Worm (Caenorhabditis elegans) whole organism, late embryonic: ENCODE data around the gene M01F1.4.

ENCODE experiments used
- F13H6.1 ChIP-seq: sonication (generic microtip); optimal IDR thresholded peaks from 2 replicates; lab custom pipeline; 2016; ENCODE audit warnings: missing genetic modification characterization, missing compliant biosample characterization
- T23F11.4 ChIP-seq: fragments of 200-800 bp; sonication (Bioruptor generic); optimal IDR thresholded peaks from 2 replicates; lab custom pipeline; 2018; ENCODE audit warnings: mild to moderate bottlenecking, missing genetic modification characterization, missing compliant biosample characterization
- ceh-14 ChIP-seq: sonication (generic microtip); optimal IDR thresholded peaks from 2 replicates; lab custom pipeline; 2016; ENCODE audit warnings: missing genotype, missing genetic modification characterization, missing compliant biosample characterization
- ceh-18 ChIP-seq: sonication (generic microtip); optimal IDR thresholded peaks from 2 replicates; lab custom pipeline; 2016; ENCODE audit warnings: missing genetic modification characterization, missing compliant biosample characterization
- ceh-19 ChIP-seq: fragments of 200-800 bp; sonication (Bioruptor generic); optimal IDR thresholded peaks from 2 replicates; lab custom pipeline; 2018; ENCODE audit warnings: mild to moderate bottlenecking, missing genetic modification characterization, missing compliant biosample characterization
- ceh-34 ChIP-seq: sonication (generic microtip); optimal IDR thresholded peaks from 2 replicates; lab custom pipeline; 2016; ENCODE audit warnings: mild to moderate bottlenecking, missing genetic modification characterization, missing compliant biosample characterization
- ceh-9 ChIP-seq: sonication (generic microtip); optimal IDR thresholded peaks from 2 replicates; lab custom pipeline; 2016; ENCODE audit warnings: mild to moderate bottlenecking, missing genetic modification characterization, inconsistent platforms, missing compliant biosample characterization
- dmd-4 ChIP-seq: sonication (generic microtip); optimal IDR thresholded peaks from 2 replicates; lab custom pipeline; 2016; ENCODE audit warnings: borderline replicate concordance, missing genetic modification characterization, missing compliant biosample characterization
- elt-4 ChIP-seq: sonication (generic microtip); optimal IDR thresholded peaks from 2 replicates; lab custom pipeline; 2016; ENCODE audit warnings: missing genetic modification characterization, missing compliant biosample characterization
- ets-4 ChIP-seq: sonication (generic microtip); optimal IDR thresholded peaks from 2 replicates; lab custom pipeline; 2016; ENCODE audit warnings: missing genetic modification characterization, missing compliant biosample characterization
- eyg-1 ChIP-seq: sonication (generic microtip); optimal IDR thresholded peaks from 2 replicates; lab custom pipeline; 2016; ENCODE audit warnings: missing genotype, missing genetic modification characterization, missing compliant biosample characterization
- fkh-10 ChIP-seq: fragments of 150-350 bp; optimal IDR thresholded peaks from 2 replicates; lab custom pipeline; 2014; ENCODE audit warnings: missing biosample characterization, missing genetic modification reagents, missing genetic modification characterization
- fkh-6 ChIP-seq: sonication (generic microtip); optimal IDR thresholded peaks from 2 replicates; lab custom pipeline; 2016; ENCODE audit warnings: missing genetic modification characterization, missing compliant biosample characterization
- gmeb-2 ChIP-seq: sonication (generic microtip); optimal IDR thresholded peaks from 2 replicates; lab custom pipeline; 2016; ENCODE audit warnings: missing genetic modification characterization, inconsistent platforms, missing compliant biosample characterization
- hlh-30 ChIP-seq: sonication (generic microtip); optimal IDR thresholded peaks from 2 replicates; lab custom pipeline; 2017; ENCODE audit warnings: antibody characterized with exemption, missing genetic modification characterization, missing compliant biosample characterization; ENCODE audit not compliant: insufficient read depth
- hlh-6 ChIP-seq: sonication (generic microtip); optimal IDR thresholded peaks from 2 replicates; lab custom pipeline; 2016; ENCODE audit warnings: missing genotype, missing genetic modification characterization, missing compliant biosample characterization
- madf-2 ChIP-seq: sonication (generic microtip); optimal IDR thresholded peaks from 2 replicates; lab custom pipeline; 2017; ENCODE audit warnings: missing genetic modification characterization, missing compliant biosample characterization
- mec-3 ChIP-seq: sonication (generic microtip); optimal IDR thresholded peaks from 2 replicates; lab custom pipeline; 2016; ENCODE audit warnings: borderline replicate concordance, missing genetic modification characterization, missing compliant biosample characterization
- nfya-1 ChIP-seq: sonication (generic microtip); optimal IDR thresholded peaks from 2 replicates; lab custom pipeline; 2017; ENCODE audit warnings: missing genetic modification characterization, mild to moderate bottlenecking, missing compliant biosample characterization, antibody characterized with exemption, moderate library complexity
- nhr-11 ChIP-seq: fragments of 150-350 bp; optimal IDR thresholded peaks from 2 replicates; lab custom pipeline; 2014; ENCODE audit warnings: missing biosample characterization, missing genetic modification characterization
- nhr-232 ChIP-seq: sonication (generic microtip); optimal IDR thresholded peaks from 2 replicates; lab custom pipeline; 2016; ENCODE audit warnings: missing genetic modification characterization, missing compliant biosample characterization
- odd-2 ChIP-seq: sonication (generic microtip); optimal IDR thresholded peaks from 2 replicates; lab custom pipeline; 2017; ENCODE audit warnings: antibody characterized with exemption, mild to moderate bottlenecking, missing genetic modification characterization, missing compliant biosample characterization
- pat-9 ChIP-seq: fragments of 200-800 bp; sonication (Bioruptor generic); optimal IDR thresholded peaks from 2 replicates; lab custom pipeline; 2018; ENCODE audit warnings: mild to moderate bottlenecking, missing genetic modification characterization, moderate library complexity, missing compliant biosample characterization
- pha-2 ChIP-seq: sonication (generic microtip); optimal IDR thresholded peaks from 2 replicates; lab custom pipeline; 2017; ENCODE audit warnings: mild to moderate bottlenecking, missing genetic modification characterization, missing compliant biosample characterization
- pqm-1 ChIP-seq: sonication (generic microtip); optimal IDR thresholded peaks from 2 replicates; lab custom pipeline; 2016; ENCODE audit warnings: missing genetic modification characterization, missing compliant biosample characterization
- rnt-1 ChIP-seq: sonication (generic microtip); optimal IDR thresholded peaks from 2 replicates; lab custom pipeline; 2016; ENCODE audit warnings: missing genetic modification characterization, missing compliant biosample characterization
- sdc-2 ChIP-seq: sonication (generic microtip); optimal IDR thresholded peaks from 2 replicates; lab custom pipeline; 2016; ENCODE audit warnings: missing genotype, missing genetic modification characterization, missing compliant biosample characterization
- sox-4 ChIP-seq: sonication (generic microtip); optimal IDR thresholded peaks from 2 replicates; lab custom pipeline; 2017; ENCODE audit warnings: mild to moderate bottlenecking, missing genetic modification characterization, inconsistent platforms, missing compliant biosample characterization
- syd-9 ChIP-seq: sonication (generic microtip); optimal IDR thresholded peaks from 2 replicates; lab custom pipeline; 2016; ENCODE audit warnings: mild to moderate bottlenecking, missing genetic modification characterization, moderate library complexity, missing compliant biosample characterization
- tbx-7 ChIP-seq: sonication (generic microtip); optimal IDR thresholded peaks from 2 replicates; lab custom pipeline; 2016; ENCODE audit warnings: missing genotype, missing genetic modification characterization, missing compliant biosample characterization
- unc-3 ChIP-seq, 2 experiments: fragments of 200-800 bp in 1 of 2; sonication (Bioruptor generic) in 1 of 2; sonication (generic microtip) in 1 of 2; conservative IDR thresholded peaks in 1 of 2; optimal IDR thresholded peaks in 1 of 2; 2 replicates each; pipeline versions ENCODE4 v1.3.6 to Lab custom; 2016 to 2022; ENCODE audit warnings: missing compliant biosample characterization in 2 of 2, missing genetic modification characterization in 2 of 2, missing genetic modification reagents in 1 of 2
- unc-55 ChIP-seq: sonication (generic microtip); optimal IDR thresholded peaks from 2 replicates; lab custom pipeline; 2017; ENCODE audit warnings: missing biosample characterization, missing genetic modification reagents, missing genetic modification characterization

Gene M01F1.4

DNA sequence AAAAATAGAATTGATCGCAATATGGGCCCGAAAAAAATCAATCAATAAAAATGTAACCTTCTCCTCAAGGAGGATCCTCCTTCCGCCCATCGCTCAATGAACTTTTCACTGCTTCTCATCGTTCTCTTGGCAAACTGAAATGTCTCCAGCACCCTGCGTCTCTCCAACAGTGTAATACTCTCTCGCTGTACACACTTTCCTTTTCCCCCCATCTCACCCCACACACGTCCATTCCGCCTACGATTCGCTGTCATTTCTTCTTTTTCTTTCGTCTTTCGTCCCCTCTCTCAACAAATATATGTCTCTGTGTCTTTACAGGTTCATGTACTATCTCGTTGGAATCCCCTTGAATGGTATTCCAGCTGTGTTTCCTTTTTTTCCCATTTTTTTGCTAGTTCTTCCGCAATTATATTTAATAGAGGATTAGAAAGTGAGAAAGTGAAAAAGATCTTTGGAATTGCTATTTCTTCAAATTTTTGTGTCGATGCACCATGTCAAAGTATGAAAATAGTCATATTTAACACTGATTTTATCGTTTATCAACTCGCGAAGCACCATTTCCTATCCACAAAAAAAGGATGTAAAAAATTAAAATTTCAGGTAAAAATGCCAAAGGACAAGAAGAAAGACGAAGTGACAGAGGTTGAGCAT, 38.3 kb downstream of the M01F1.4 start, which contains the start of gene rsu-1 (continued):
- TF ChIP-seq fkh-6, result no peak

ce11 chrIII:3470973-3471372, 38.9 kb downstream of the M01F1.4 start:
- TF ChIP-seq unc-3 (GFP tag; conservative IDR thresholded peaks at IDR 0.05; lab: Robert Waterston, UW), result no peak
- no peak for TF ChIP-seq unc-3 (tag; optimal IDR thresholded peaks at IDR 0.05; lab: Kevin White, UChicago)
- TF ChIP-seq nfya-1, result no peak
- TF ChIP-seq eyg-1 (tag; lab: Kevin White, UChicago), result no peak
- TF ChIP-seq dmd-4 (tag; lab: Kevin White, UChicago), result no peak
- TF ChIP-seq, all 69 proteins: peak for 0

DNA sequence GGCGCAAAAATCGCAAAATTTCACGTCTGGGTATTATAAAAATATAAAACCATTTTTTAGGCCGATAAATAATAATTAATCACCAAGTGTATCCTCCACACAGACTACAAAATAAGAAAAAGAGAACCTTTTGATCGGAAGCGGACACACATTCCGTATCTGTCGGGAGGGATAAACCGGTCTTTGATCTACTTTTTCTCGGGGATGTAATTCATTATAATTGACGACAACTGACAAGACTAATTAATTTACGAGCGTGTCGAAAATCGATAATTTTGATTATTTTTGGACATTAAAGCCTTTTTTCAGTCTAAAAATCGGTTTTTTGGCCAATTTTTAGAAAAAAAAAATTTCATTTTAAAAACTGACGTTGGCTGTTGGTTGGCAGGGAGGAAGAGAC, 39.4 kb downstream of the M01F1.4 start:
- TF ChIP-seq unc-55, result peak; percentile 80
- TF ChIP-seq ets-4 (tag; lab: Kevin White, UChicago), result no peak

- no peak for TF ChIP-seq pha-2
- no peak for TF ChIP-seq F13H6.1 (tag; lab: Kevin White, UChicago)
- no peak for TF ChIP-seq hlh-30 (tag; lab: Kevin White, UChicago)
- TF ChIP-seq odd-2 (tag; lab: Kevin White, UChicago), result no peak
- TF ChIP-seq ceh-18 (tag; lab: Kevin White, UChicago), result no peak
- TF ChIP-seq gmeb-2 (tag; lab: Kevin White, UChicago), result no peak
- TF ChIP-seq pqm-1 (tag; lab: Kevin White, UChicago), result no peak
- TF ChIP-seq ceh-14 (tag; lab: Kevin White, UChicago), result no peak
- TF ChIP-seq madf-2 (tag; lab: Kevin White, UChicago), result no peak
- TF ChIP-seq nhr-232 (tag; lab: Kevin White, UChicago), result no peak
- no peak for TF ChIP-seq fkh-10 (GFP tag; lab: Kevin White, UChicago)
- TF ChIP-seq sdc-2 (tag; lab: Kevin White, UChicago), result no peak
- TF ChIP-seq tbx-7, result no peak
- TF ChIP-seq ceh-9 (tag; lab: Kevin White, UChicago), result no peak
- TF ChIP-seq ceh-34 (tag; lab: Kevin White, UChicago), result no peak
These were observed 40.2 kb downstream of the M01F1.4 start, which contains the start of gene smim-14 for ce11 chrIII:3469646-3470045. smim-14 (minus strand) TSS chrIII:3469746.

ce11 chrIII:3468384-3468783, 41.4 kb downstream of the M01F1.4 start:
- no peak for TF ChIP-seq nhr-11
- no peak for TF ChIP-seq ceh-18 (tag; lab: Kevin White, UChicago)
- TF ChIP-seq gmeb-2 (tag; lab: Kevin White, UChicago), result no peak
- no peak for TF ChIP-seq ets-4 (tag; lab: Kevin White, UChicago)
- no peak for TF ChIP-seq mec-3 (tag; lab: Kevin White, UChicago)
- no peak for TF ChIP-seq dmd-4 (tag; lab: Kevin White, UChicago)
- no peak for TF ChIP-seq rnt-1 (tag; lab: Kevin White, UChicago)
- no peak for TF ChIP-seq eyg-1 (tag; lab: Kevin White, UChicago)
- no peak for TF ChIP-seq pat-9 (tag; lab: Kevin White, UChicago)
- no peak for TF ChIP-seq T23F11.4
- no peak for TF ChIP-seq hlh-6 (tag; lab: Kevin White, UChicago)
- TF ChIP-seq ceh-19 (GFP tag; lab: Kevin White, UChicago), result no peak
- TF ChIP-seq elt-4, result no peak
- no peak for TF ChIP-seq unc-55
- no peak for TF ChIP-seq syd-9
- TF ChIP-seq sox-4 (tag; lab: Kevin White, UChicago), result no peak
- TF ChIP-seq, all 69 proteins: peak for 0
